Worm (Caenorhabditis elegans) whole organism, L4 larva: Measurements from ENCODE around the gene acy-2.

Source experiments
- F10B5.3 ChIP-seq: sonication (generic microtip); optimal IDR thresholded peaks from 2 replicates; lab custom pipeline; 2016; ENCODE audit warnings: mild to moderate bottlenecking, missing genetic modification characterization, missing compliant biosample characterization
- F26F4.8 ChIP-seq: fragments of 200-800 bp; sonication (Bioruptor generic); conservative IDR thresholded peaks from 2 replicates; pipeline ENCODE4 v1.3.6; 2022; ENCODE audit warnings: missing genetic modification characterization, missing compliant biosample characterization
- F44E2.7 ChIP-seq: fragments of 200-800 bp; sonication (Bioruptor generic); IDR thresholded peaks from 2 replicates; pipeline ENCODE4 v2.1.2; 2022; ENCODE audit warnings: missing genetic modification characterization, missing compliant biosample characterization
- F49E8.2 ChIP-seq: sonication (generic microtip); optimal IDR thresholded peaks from 2 replicates; lab custom pipeline; 2016; ENCODE audit warnings: missing compliant biosample characterization, mild to moderate bottlenecking, missing genetic modification characterization, borderline replicate concordance
- T20F7.1 ChIP-seq: fragments of 200-800 bp; sonication (Bioruptor generic); optimal IDR thresholded peaks from 2 replicates; lab custom pipeline; 2018; ENCODE audit warnings: mild to moderate bottlenecking, missing genetic modification characterization, missing compliant biosample characterization
- Y48G9A.11 ChIP-seq: fragments of 200-800 bp; sonication (Bioruptor generic); IDR thresholded peaks from 2 replicates; pipeline ENCODE4 v1.3.6; 2022; ENCODE audit warnings: missing genetic modification reagents, missing genetic modification characterization, missing compliant biosample characterization
- ZK337.2 ChIP-seq: fragments of 200-800 bp; sonication (Bioruptor generic); IDR thresholded peaks from 2 replicates; pipeline ENCODE4 v1.3.6; 2022; ENCODE audit warnings: missing genetic modification reagents, missing genetic modification characterization, missing compliant biosample characterization
- aha-1 ChIP-seq: fragments of 150-350 bp; peaks from one replicate; lab custom pipeline; 2014; ENCODE audit warnings: missing biosample characterization, missing genetic modification characterization
- ama-1 ChIP-seq: fragments of 150-350 bp; optimal IDR thresholded peaks from 2 replicates; lab custom pipeline; 2014; ENCODE audit warnings: inconsistent platforms, mixed read lengths
- ceh-20 ChIP-seq: fragments of 200-800 bp; sonication (Bioruptor generic); IDR thresholded peaks from 2 replicates; pipeline ENCODE4 v1.3.6; 2022; ENCODE audit warnings: missing genetic modification reagents, missing genetic modification characterization, missing compliant biosample characterization
- ceh-32 ChIP-seq: sonication (generic microtip); optimal IDR thresholded peaks from 2 replicates; lab custom pipeline; 2016; ENCODE audit warnings: mild to moderate bottlenecking, missing genetic modification characterization, missing compliant biosample characterization; ENCODE audit not compliant: poor library complexity
- ceh-44 ChIP-seq: fragments of 200-800 bp; sonication (Bioruptor generic); IDR thresholded peaks from 2 replicates; pipeline ENCODE4 v1.3.6; 2022; ENCODE audit warnings: missing genetic modification reagents, missing genetic modification characterization, missing compliant biosample characterization
- ctbp-1 ChIP-seq: fragments of 200-800 bp; sonication (Bioruptor generic); IDR thresholded peaks from 2 replicates; pipeline ENCODE4 v1.3.6; 2022; ENCODE audit warnings: missing genetic modification reagents, missing genetic modification characterization, missing compliant biosample characterization
- daf-16 ChIP-seq, 3 experiments: sonication (generic microtip); optimal IDR thresholded peaks; 2 replicates each; lab custom pipeline; 2016 to 2017; ENCODE audit warnings: missing genetic modification characterization in 3 of 3, missing genetic modification reagents in 3 of 3, mild to moderate bottlenecking in 2 of 3, missing compliant biosample characterization in 2 of 3, missing biosample characterization in 1 of 3, moderate library complexity in 1 of 3
- daf-19 ChIP-seq: fragments of 200-800 bp; sonication (Bioruptor generic); conservative IDR thresholded peaks from 2 replicates; pipeline ENCODE4 v1.3.6; 2022; ENCODE audit warnings: missing genetic modification characterization, missing compliant biosample characterization
- dmd-9 ChIP-seq: fragments of 200-800 bp; sonication (Bioruptor generic); IDR thresholded peaks from 2 replicates; pipeline ENCODE4 v1.3.6; 2022; ENCODE audit warnings: missing genetic modification reagents, missing genetic modification characterization, missing compliant biosample characterization
- dpl-1 ChIP-seq: fragments of 150-350 bp; optimal IDR thresholded peaks from 2 replicates; lab custom pipeline; 2014; ENCODE audit warnings: missing biosample characterization, missing genetic modification reagents, missing genetic modification characterization
- dve-1 ChIP-seq: sonication (generic microtip); optimal IDR thresholded peaks from 2 replicates; lab custom pipeline; 2017; ENCODE audit warnings: antibody characterized with exemption, mild to moderate bottlenecking, missing genetic modification characterization, missing compliant biosample characterization; ENCODE audit not compliant: insufficient read depth
- fkh-10 ChIP-seq: fragments of 150-350 bp; optimal IDR thresholded peaks from 2 replicates; lab custom pipeline; 2014; ENCODE audit warnings: missing biosample characterization, missing genetic modification reagents, missing genetic modification characterization
- fos-1 ChIP-seq: fragments of 150-350 bp; optimal IDR thresholded peaks from 2 replicates; lab custom pipeline; 2014; ENCODE audit warnings: missing biosample characterization, missing genetic modification characterization
- hlh-11 ChIP-seq: fragments of 200-800 bp; sonication (Bioruptor generic); optimal IDR thresholded peaks from 2 replicates; lab custom pipeline; 2018; ENCODE audit warnings: mild to moderate bottlenecking, missing genetic modification characterization, missing compliant biosample characterization
- hlh-30 ChIP-seq: sonication (generic microtip); optimal IDR thresholded peaks from 2 replicates; lab custom pipeline; 2017; ENCODE audit warnings: antibody characterized with exemption, mild to moderate bottlenecking, missing genetic modification characterization, missing compliant biosample characterization; ENCODE audit not compliant: insufficient read depth
- hmg-1.1 ChIP-seq: fragments of 200-800 bp; sonication (Bioruptor generic); IDR thresholded peaks from 2 replicates; pipeline ENCODE4 v1.3.6; 2022; ENCODE audit warnings: missing genetic modification reagents, missing genetic modification characterization, missing compliant biosample characterization
- jun-1 ChIP-seq: fragments of 150-350 bp; optimal IDR thresholded peaks from 2 replicates; lab custom pipeline; 2014; ENCODE audit warnings: missing biosample characterization, missing genetic modification reagents, missing genetic modification characterization
- lim-7 ChIP-seq: fragments of 200-800 bp; sonication (Bioruptor generic); IDR thresholded peaks from 2 replicates; pipeline ENCODE4 v1.3.6; 2022; ENCODE audit warnings: missing genetic modification characterization, missing compliant biosample characterization
- lin-13 ChIP-seq: fragments of 150-350 bp; optimal IDR thresholded peaks from 2 replicates; lab custom pipeline; 2014; ENCODE audit warnings: missing biosample characterization, missing genetic modification reagents, missing genetic modification characterization
- lin-38 ChIP-seq: fragments of 200-800 bp; sonication (Bioruptor generic); IDR thresholded peaks from 2 replicates; pipeline ENCODE4 v1.3.6; 2022; ENCODE audit warnings: missing genetic modification reagents, missing genetic modification characterization, missing compliant biosample characterization
- lsy-2 ChIP-seq, 2 experiments: fragments of 150-350 bp in 1 of 2; sonication (generic microtip) in 1 of 2; optimal IDR thresholded peaks; 2 replicates each; lab custom pipeline; 2014 to 2017; ENCODE audit warnings: missing biosample characterization in 2 of 2, missing genetic modification characterization in 2 of 2
- madf-9 ChIP-seq: fragments of 200-800 bp; sonication (Bioruptor generic); conservative IDR thresholded peaks from 2 replicates; pipeline ENCODE4 v1.3.6; 2022; ENCODE audit warnings: missing genetic modification reagents, missing genetic modification characterization, missing compliant biosample characterization
- mdl-1 ChIP-seq, 2 experiments: fragments of 150-350 bp in 1 of 2; sonication (generic microtip) in 1 of 2; optimal IDR thresholded peaks; 2 replicates each; lab custom pipeline; 2014 to 2017; ENCODE audit warnings: missing biosample characterization in 2 of 2, missing genetic modification characterization in 2 of 2
- mep-1 ChIP-seq: fragments of 150-350 bp; sonication (generic microtip); optimal IDR thresholded peaks from 3 replicates; lab custom pipeline; 2014; ENCODE audit warnings: missing biosample characterization, missing genetic modification characterization
- mxl-2 ChIP-seq: fragments of 200-800 bp; sonication (Bioruptor generic); conservative IDR thresholded peaks from 2 replicates; pipeline ENCODE4 v1.3.6; 2022; ENCODE audit warnings: missing genetic modification reagents, missing genetic modification characterization, missing compliant biosample characterization
- nhr-11 ChIP-seq: fragments of 150-350 bp; optimal IDR thresholded peaks from 2 replicates; lab custom pipeline; 2014; ENCODE audit warnings: missing biosample characterization, missing genetic modification characterization
- nhr-237 ChIP-seq: sonication (generic microtip); optimal IDR thresholded peaks from 2 replicates; lab custom pipeline; 2017; ENCODE audit warnings: missing biosample characterization, missing genetic modification characterization
- nhr-28 ChIP-seq: fragments of 150-350 bp; optimal IDR thresholded peaks from 2 replicates; lab custom pipeline; 2014; ENCODE audit warnings: missing biosample characterization, missing genetic modification characterization
- nhr-48 ChIP-seq: sonication (generic microtip); optimal IDR thresholded peaks from 2 replicates; lab custom pipeline; 2016; ENCODE audit warnings: mild to moderate bottlenecking, missing genetic modification characterization, missing compliant biosample characterization
- nhr-76 ChIP-seq: fragments of 150-350 bp; optimal IDR thresholded peaks from 2 replicates; lab custom pipeline; 2014; ENCODE audit warnings: missing biosample characterization, missing genetic modification characterization
- nhr-77 ChIP-seq: fragments of 150-350 bp; optimal IDR thresholded peaks from 2 replicates; lab custom pipeline; 2014; ENCODE audit warnings: missing biosample characterization, missing genetic modification characterization
- pha-4 ChIP-seq, 2 experiments: fragments of 150-350 bp in 1 of 2; fragments of 200-800 bp in 1 of 2; sonication (Bioruptor generic) in 1 of 2; IDR thresholded peaks in 1 of 2; optimal IDR thresholded peaks in 1 of 2; 2 replicates each; pipeline versions ENCODE4 v1.3.6 to Lab custom; 2014 to 2022; ENCODE audit warnings: missing genetic modification characterization in 2 of 2, missing genetic modification reagents in 2 of 2, missing biosample characterization in 1 of 2, missing compliant biosample characterization in 1 of 2
- php-3 ChIP-seq: fragments of 200-800 bp; sonication (Bioruptor generic); IDR thresholded peaks from 2 replicates; pipeline ENCODE4 v1.3.6; 2022; ENCODE audit warnings: missing genetic modification reagents, missing genetic modification characterization, missing compliant biosample characterization
- rbr-2 ChIP-seq: sonication (generic microtip); optimal IDR thresholded peaks from 2 replicates; lab custom pipeline; 2016; ENCODE audit warnings: missing genotype, missing genetic modification characterization, missing compliant biosample characterization
- saeg-2 ChIP-seq: fragments of 200-800 bp; sonication (Bioruptor generic); IDR thresholded peaks from 2 replicates; pipeline ENCODE4 v1.3.6; 2022; ENCODE audit warnings: missing genetic modification reagents, missing genetic modification characterization, missing compliant biosample characterization
- set-16 ChIP-seq: fragments of 200-800 bp; sonication (Bioruptor generic); IDR thresholded peaks from 2 replicates; pipeline ENCODE4 v1.3.6; 2022; ENCODE audit warnings: missing genetic modification reagents, missing genetic modification characterization, missing compliant biosample characterization
- tra-1 ChIP-seq: fragments of 200-800 bp; sonication (Bioruptor generic); IDR thresholded peaks from 2 replicates; pipeline ENCODE4 v1.3.6; 2022; ENCODE audit warnings: missing genetic modification reagents, missing genetic modification characterization, missing compliant biosample characterization
- unc-130 ChIP-seq: sonication (generic microtip); optimal IDR thresholded peaks from 2 replicates; lab custom pipeline; 2016; ENCODE audit warnings: missing genetic modification reagents, missing genetic modification characterization, missing compliant biosample characterization
- zag-1 ChIP-seq: fragments of 150-350 bp; optimal IDR thresholded peaks from 2 replicates; lab custom pipeline; 2014; ENCODE audit warnings: missing biosample characterization, missing genetic modification characterization
- zip-2 ChIP-seq: fragments of 150-350 bp; optimal IDR thresholded peaks from 2 replicates; lab custom pipeline; 2014; ENCODE audit warnings: missing biosample characterization, missing genetic modification characterization
- ztf-11 ChIP-seq: fragments of 150-350 bp; optimal IDR thresholded peaks from 2 replicates; lab custom pipeline; 2014; ENCODE audit warnings: missing biosample characterization, missing genetic modification characterization
- ztf-7 ChIP-seq: fragments of 150-350 bp; optimal IDR thresholded peaks from 2 replicates; lab custom pipeline; 2014; ENCODE audit warnings: missing biosample characterization, missing genetic modification characterization

acy-2 gene

DNA sequence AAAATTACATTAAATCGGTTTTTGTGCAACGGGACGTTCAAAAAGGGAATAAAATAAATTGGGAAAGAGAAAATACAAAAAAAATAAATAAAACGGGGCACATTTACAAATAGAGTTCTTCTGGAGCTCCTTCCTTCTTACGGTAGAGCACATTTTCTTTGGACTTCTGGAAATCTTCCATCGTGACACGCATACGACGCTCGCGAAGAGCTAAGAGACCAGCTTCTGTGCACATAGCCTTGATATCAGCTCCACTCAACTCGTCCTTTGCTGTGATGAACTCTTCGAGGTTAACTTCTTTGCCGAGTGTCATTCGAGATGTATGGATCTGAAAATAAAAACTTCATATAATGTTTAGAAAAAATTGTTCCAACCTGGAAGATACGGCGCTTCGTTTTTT lies 40.3 kb downstream of the acy-2 start:
- TF ChIP-seq ceh-20 (no peak), madf-9 (GFP tag; lab: Robert Waterston, UW) (no peak), aha-1 (tag; lab: Kevin White, UChicago) (peak; percentile 15), T20F7.1 (peak; percentile 48), nhr-11 (tag; lab: Kevin White, UChicago) (no peak), set-16 (GFP tag; lab: Robert Waterston, UW) (no peak), jun-1 (tag; lab: Kevin White, UChicago) (peak; percentile 59), ceh-44 (GFP tag; lab: Robert Waterston, UW) (no peak), ctbp-1 (GFP tag; lab: Robert Waterston, UW) (no peak), Y48G9A.11 (no peak), php-3 (GFP tag; lab: Robert Waterston, UW) (no peak), hmg-1.1 (GFP tag; lab: Robert Waterston, UW) (no peak), nhr-48 (no peak), hlh-11 (tag; lab: Kevin White, UChicago) (peak; percentile 3)

DNA sequence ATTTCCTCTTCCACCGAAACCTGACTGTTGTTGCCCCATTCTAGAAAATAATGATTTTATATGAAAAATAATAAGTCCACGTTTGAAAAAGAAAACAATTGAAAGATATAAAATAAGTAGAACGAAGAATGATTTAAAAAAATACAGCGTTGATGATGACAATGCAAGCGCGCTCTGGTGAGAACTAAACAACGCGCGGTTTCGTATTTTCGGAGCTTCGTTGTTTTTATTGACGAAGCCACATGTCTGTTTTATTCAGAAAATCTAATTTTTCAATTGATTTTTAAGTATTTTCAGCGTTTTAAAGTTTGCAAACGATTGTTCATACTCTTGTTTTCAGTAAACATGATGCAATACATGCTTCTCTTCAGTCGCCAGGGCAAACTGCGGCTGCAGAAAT lies 41.8 kb downstream of the acy-2 start, which contains the start of the genes rpt-2 and aps-1:
Gene rpt-2 (minus strand): TSS at position 40 of the 400 bp plus-strand sequence.
Gene aps-1 (plus strand): TSS at position 341 of the 400 bp plus-strand sequence.
- TF ChIP-seq hlh-30 (tag; lab: Kevin White, UChicago) (peak; percentile 89), madf-9 (GFP tag; lab: Robert Waterston, UW) (no peak), ztf-11 (tag; lab: Kevin White, UChicago) (no peak), mxl-2 (no peak), aha-1 (tag; lab: Kevin White, UChicago) (no peak), hmg-1.1 (GFP tag; lab: Robert Waterston, UW) (peak; percentile 56), tra-1 (GFP tag; lab: Robert Waterston, UW) (no peak), ZK337.2 (GFP tag; lab: Robert Waterston, UW) (no peak), nhr-76 (tag; lab: Kevin White, UChicago) (no peak), dpl-1 (peak; percentile 79), dmd-9 (GFP tag; lab: Robert Waterston, UW) (no peak), F26F4.8 (GFP tag; lab: Robert Waterston, UW) (no peak), ama-1 (lab: Kevin White, UChicago) (no peak), ceh-32 (tag; lab: Kevin White, UChicago) (no peak), hlh-11 (tag; lab: Kevin White, UChicago) (peak; percentile 60), jun-1 (tag; lab: Kevin White, UChicago) (no peak), fkh-10 (no peak), saeg-2 (no peak), daf-19 (GFP tag; lab: Robert Waterston, UW) (no peak), nhr-237 (no peak), nhr-11 (tag; lab: Kevin White, UChicago) (peak; percentile 61), F49E8.2 (tag; lab: Kevin White, UChicago) (no peak), F44E2.7 (GFP tag; lab: Robert Waterston, UW) (no peak), mep-1 (peak; percentile 85), dve-1 (tag; lab: Kevin White, UChicago) (peak; percentile 76), lin-13 (GFP tag; lab: Kevin White, UChicago) (peak; percentile 65), nhr-28 (tag; lab: Kevin White, UChicago) (peak; percentile 47), lim-7 (GFP tag; lab: Robert Waterston, UW) (no peak), unc-130 (GFP tag; lab: Kevin White, UChicago) (peak; percentile 26), rbr-2 (tag; lab: Kevin White, UChicago) (peak; percentile 68), pha-4 (GFP tag; IDR thresholded peaks at IDR 0.05; lab: Robert Waterston, UW) (no peak; the same call in 1 of the 2 replicates), pha-4 (tag; optimal IDR thresholded peaks at IDR 0.05; lab: Kevin White, UChicago) (peak; percentile 83), lin-38 (GFP tag; lab: Robert Waterston, UW) (peak; percentile 97), T20F7.1 (peak; percentile 100), F10B5.3 (tag; lab: Kevin White, UChicago) (no peak), nhr-77 (peak; percentile 66), ztf-7 (tag; lab: Kevin White, UChicago) (peak; percentile 35), fos-1 (tag; lab: Kevin White, UChicago) (no peak), mdl-1 (tag; optimal IDR thresholded peaks at IDR 0.05; lab: Kevin White, UChicago) (peak in 1 of 2 experiments; percentile 67), zag-1 (no peak), zip-2 (tag; lab: Kevin White, UChicago) (no peak), lsy-2 (tag; optimal IDR thresholded peaks at IDR 0.05; lab: Kevin White, UChicago) (peak in 1 of 2 experiments; percentile 91), daf-16 (GFP tag; optimal IDR thresholded peaks at IDR 0.05; lab: Kevin White, UChicago) (no peak), daf-16 (tag; optimal IDR thresholded peaks at IDR 0.05; lab: Kevin White, UChicago) (peak; percentile 57)
